Worm (Caenorhabditis elegans) whole organism, mixed stage, embryonic: ENCODE results near the gene B0454.26.

ENCODE experiments used
- M03D4.4 ChIP-seq: sonication (generic microtip); optimal IDR thresholded peaks from 2 replicates; lab custom pipeline; 2017; ENCODE audit warnings: mild to moderate bottlenecking, missing genetic modification characterization, missing compliant biosample characterization
- blmp-1 ChIP-seq: fragments of 150-350 bp; optimal IDR thresholded peaks from 2 replicates; lab custom pipeline; 2014; ENCODE audit warnings: missing biosample characterization, missing genetic modification characterization
- ceh-39 ChIP-seq: fragments of 150-350 bp; optimal IDR thresholded peaks from 2 replicates; lab custom pipeline; 2014; ENCODE audit warnings: missing biosample characterization, missing genetic modification characterization
- ceh-43 ChIP-seq: fragments of 200-800 bp; sonication (Bioruptor generic); optimal IDR thresholded peaks from 2 replicates; lab custom pipeline; 2018; ENCODE audit warnings: mild to moderate bottlenecking, missing genetic modification characterization, moderate library complexity, missing compliant biosample characterization
- ceh-83 ChIP-seq: fragments of 200-800 bp; sonication (Bioruptor generic); optimal IDR thresholded peaks from 2 replicates; lab custom pipeline; 2018; ENCODE audit warnings: mild to moderate bottlenecking, missing genetic modification characterization, missing compliant biosample characterization
- cnd-1 ChIP-seq: fragments of 200-800 bp; sonication (Bioruptor generic); optimal IDR thresholded peaks from 2 replicates; lab custom pipeline; 2018; ENCODE audit warnings: mild to moderate bottlenecking, missing genetic modification characterization, missing compliant biosample characterization
- elt-1 ChIP-seq: sonication (generic microtip); optimal IDR thresholded peaks from 2 replicates; lab custom pipeline; 2017; ENCODE audit warnings: missing genetic modification characterization, mild to moderate bottlenecking, missing compliant biosample characterization, antibody characterized with exemption, moderate library complexity, borderline replicate concordance; ENCODE audit not compliant: insufficient read depth
- elt-3 ChIP-seq: fragments of 150-350 bp; optimal IDR thresholded peaks from 2 replicates; lab custom pipeline; 2014; ENCODE audit warnings: missing biosample characterization, missing genetic modification characterization
- flh-1 ChIP-seq: fragments of 200-800 bp; sonication (Bioruptor generic); optimal IDR thresholded peaks from 2 replicates; lab custom pipeline; 2018; ENCODE audit warnings: mild to moderate bottlenecking, missing genetic modification characterization, moderate library complexity, missing compliant biosample characterization
- ham-2 ChIP-seq: fragments of 200-800 bp; sonication (Bioruptor generic); optimal IDR thresholded peaks from 2 replicates; lab custom pipeline; 2018; ENCODE audit warnings: mild to moderate bottlenecking, missing genetic modification characterization, missing compliant biosample characterization
- lin-13 ChIP-seq: fragments of 150-350 bp; optimal IDR thresholded peaks from 2 replicates; lab custom pipeline; 2014; ENCODE audit warnings: missing biosample characterization, missing genetic modification characterization
- lin-32 ChIP-seq: fragments of 200-800 bp; sonication (Bioruptor generic); optimal IDR thresholded peaks from 2 replicates; lab custom pipeline; 2018; ENCODE audit warnings: mild to moderate bottlenecking, missing genetic modification characterization, missing compliant biosample characterization
- lsy-2 ChIP-seq: fragments of 150-350 bp; optimal IDR thresholded peaks from 2 replicates; lab custom pipeline; 2014; ENCODE audit warnings: missing biosample characterization, missing genetic modification characterization
- mab-5 ChIP-seq: fragments of 150-350 bp; optimal IDR thresholded peaks from 2 replicates; lab custom pipeline; 2014; ENCODE audit warnings: missing biosample characterization, missing genetic modification characterization
- mep-1 ChIP-seq: fragments of 150-350 bp; optimal IDR thresholded peaks from 2 replicates; lab custom pipeline; 2017; ENCODE audit warnings: missing biosample characterization, missing genetic modification reagents, missing genetic modification characterization, inconsistent platforms
- mls-2 ChIP-seq: sonication (generic microtip); optimal IDR thresholded peaks from 2 replicates; lab custom pipeline; 2016; ENCODE audit warnings: mild to moderate bottlenecking, missing genetic modification characterization, moderate library complexity, missing compliant biosample characterization
- nhr-12 ChIP-seq: fragments of 150-350 bp; optimal IDR thresholded peaks from 2 replicates; lab custom pipeline; 2014; ENCODE audit warnings: missing biosample characterization, missing genetic modification characterization
- nhr-2 ChIP-seq: fragments of 150-350 bp; optimal IDR thresholded peaks from 2 replicates; lab custom pipeline; 2014; ENCODE audit warnings: missing biosample characterization, missing genetic modification characterization
- nhr-237 ChIP-seq: fragments of 150-350 bp; optimal IDR thresholded peaks from 2 replicates; lab custom pipeline; 2014; ENCODE audit warnings: missing biosample characterization, missing genetic modification characterization
- nhr-76 ChIP-seq: sonication (generic microtip); optimal IDR thresholded peaks from 2 replicates; lab custom pipeline; 2017; ENCODE audit warnings: missing biosample characterization, missing genetic modification characterization
- sem-2 ChIP-seq: fragments of 200-800 bp; sonication (Bioruptor generic); optimal IDR thresholded peaks from 2 replicates; lab custom pipeline; 2018; ENCODE audit warnings: mild to moderate bottlenecking, missing genetic modification characterization, missing compliant biosample characterization
- snpc-4 ChIP-seq: fragments of 150-350 bp; optimal IDR thresholded peaks from 2 replicates; lab custom pipeline; 2014; ENCODE audit warnings: missing biosample characterization, missing genetic modification characterization
- sptf-1 ChIP-seq: sonication (generic microtip); optimal IDR thresholded peaks from 2 replicates; lab custom pipeline; 2017; ENCODE audit warnings: mild to moderate bottlenecking, missing genetic modification characterization, moderate library complexity, missing compliant biosample characterization
- tbx-8 ChIP-seq: fragments of 200-800 bp; sonication (Bioruptor generic); optimal IDR thresholded peaks from 2 replicates; lab custom pipeline; 2018; ENCODE audit warnings: mild to moderate bottlenecking, missing genetic modification characterization, moderate library complexity, missing compliant biosample characterization
- unc-120 ChIP-seq: sonication (generic microtip); optimal IDR thresholded peaks from 2 replicates; lab custom pipeline; 2017; ENCODE audit warnings: missing genetic modification characterization, missing compliant biosample characterization; ENCODE audit not compliant: poor library complexity, severe bottlenecking
- zip-8 ChIP-seq: fragments of 150-350 bp; optimal IDR thresholded peaks from 2 replicates; lab custom pipeline; 2014; ENCODE audit warnings: missing biosample characterization, missing genetic modification characterization
- ztf-11 ChIP-seq: fragments of 150-350 bp; optimal IDR thresholded peaks from 2 replicates; lab custom pipeline; 2014; ENCODE audit warnings: missing biosample characterization, missing genetic modification characterization

Gene B0454.26

DNA sequence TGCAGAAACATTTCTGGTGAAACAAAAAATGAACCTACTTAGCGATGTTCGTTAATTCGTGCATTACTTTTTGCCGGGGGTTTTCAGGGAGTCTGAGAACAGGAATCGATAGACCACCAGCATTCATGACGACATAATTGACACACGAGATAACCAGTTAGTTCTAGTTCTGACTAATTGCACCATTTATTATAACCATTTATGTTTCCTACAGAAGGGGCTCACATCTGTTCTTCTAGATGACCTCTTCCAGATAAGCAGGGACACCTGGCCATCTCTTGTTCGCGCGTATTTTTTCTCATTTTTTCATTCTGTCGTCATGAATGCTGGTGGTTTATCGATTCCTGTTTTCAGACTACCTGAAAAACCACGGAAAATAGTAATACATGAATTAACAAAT lies 30.0 kb downstream of the B0454.26 start, which contains the start of gene sdz-5:
TSS of gene sdz-5 (plus strand) at position 301 of the 400 bp plus-strand sequence.
- TF ChIP-seq zip-8 (tag; lab: Kevin White, UChicago) (no peak), ceh-39 (tag; lab: Kevin White, UChicago) (peak; percentile 8), unc-120 (no peak), tbx-8 (no peak), nhr-12 (no peak), nhr-76 (no peak), ztf-11 (no peak)

DNA sequence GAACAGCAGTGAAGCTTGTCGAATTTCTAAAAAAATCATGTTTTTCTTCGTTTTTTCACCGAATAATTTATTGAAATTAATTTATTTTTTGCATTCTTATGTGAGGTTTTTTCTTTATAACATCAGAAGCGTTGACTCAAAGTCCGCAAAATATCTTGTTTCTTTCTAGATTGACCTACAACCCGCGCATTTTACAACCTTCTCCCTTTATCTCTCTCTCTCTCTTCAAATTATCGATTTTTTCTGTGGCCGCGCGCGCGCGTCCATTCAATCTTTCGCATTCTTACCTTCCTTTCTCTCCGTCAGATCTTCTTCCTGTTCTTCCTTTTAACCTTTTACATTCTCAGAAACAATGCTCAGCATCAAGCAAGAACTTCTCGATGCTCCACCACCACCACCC lies 32.9 kb downstream of the B0454.26 start, which contains the start of gene lido-12:
TSS of gene lido-12 (plus strand) at position 301 of the 400 bp plus-strand sequence.
- TF ChIP-seq ham-2 (GFP tag; lab: Kevin White, UChicago) (no peak), lin-32 (no peak), lsy-2 (tag; lab: Kevin White, UChicago) (no peak), mls-2 (tag; lab: Kevin White, UChicago) (no peak), zip-8 (tag; lab: Kevin White, UChicago) (no peak), ceh-43 (GFP tag; lab: Kevin White, UChicago) (no peak), sptf-1 (tag; lab: Kevin White, UChicago) (no peak), elt-1 (tag; lab: Kevin White, UChicago) (no peak), M03D4.4 (no peak), mab-5 (no peak)
- TF ChIP-seq, all 35 proteins: peak for 0

DNA sequence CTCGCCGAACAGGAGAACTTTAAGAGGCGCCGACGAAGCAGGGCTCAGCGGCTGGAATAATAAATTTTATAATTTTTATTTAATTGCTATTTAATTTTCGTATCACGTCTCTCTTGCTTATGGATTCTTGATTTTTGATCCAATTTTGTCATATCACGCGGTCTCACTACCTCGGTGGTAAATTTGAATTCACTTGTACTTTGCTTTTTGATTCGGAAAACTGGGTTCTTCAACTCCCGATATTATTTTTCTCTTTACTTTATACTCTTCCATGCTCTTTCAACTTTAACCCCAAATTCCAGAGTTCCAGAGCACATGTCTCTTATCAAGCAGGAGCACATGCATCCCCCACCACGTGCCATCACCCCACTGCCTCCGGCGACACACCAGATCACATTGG lies 34.7 kb downstream of the B0454.26 start, which contains the start of gene lido-11:
TSS of gene lido-11 (plus strand) at position 301 of the 400 bp plus-strand sequence.
- TF ChIP-seq ham-2 (GFP tag; lab: Kevin White, UChicago) (no peak), zip-8 (tag; lab: Kevin White, UChicago) (no peak), nhr-12 (no peak), ceh-83 (GFP tag; lab: Kevin White, UChicago) (no peak), ceh-43 (GFP tag; lab: Kevin White, UChicago) (no peak), sptf-1 (tag; lab: Kevin White, UChicago) (no peak), ztf-11 (no peak), mls-2 (tag; lab: Kevin White, UChicago) (no peak)

DNA sequence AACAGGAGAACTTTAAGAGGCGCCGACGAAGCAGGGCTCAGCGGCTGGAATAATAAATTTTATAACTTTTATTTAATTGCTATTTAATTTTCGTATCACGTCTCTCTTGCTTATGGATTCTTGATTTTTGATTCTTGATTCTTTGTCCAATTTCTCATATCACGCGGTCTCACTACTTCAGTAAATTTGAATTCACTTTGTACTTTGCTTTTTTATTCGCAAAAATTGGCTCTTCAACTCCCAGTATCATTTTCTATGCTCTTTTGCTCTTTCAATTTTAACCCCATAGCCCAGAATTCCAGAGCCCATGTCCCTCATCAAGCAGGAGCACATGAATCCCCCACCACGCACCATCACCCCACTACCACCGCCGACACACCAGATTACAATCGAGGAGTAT lies 36.1 kb downstream of the B0454.26 start, which contains the start of gene lido-10:
TSS of gene lido-10 (plus strand) at position 301 of the 400 bp plus-strand sequence.
- TF ChIP-seq lin-32, result no peak
- no peak for TF ChIP-seq M03D4.4
- no peak for TF ChIP-seq ceh-83 (GFP tag; lab: Kevin White, UChicago)
- TF ChIP-seq unc-120, result no peak
- TF ChIP-seq nhr-2, result no peak
- no peak for TF ChIP-seq mep-1 (tag; lab: Kevin White, UChicago)
- no peak for TF ChIP-seq nhr-237 (tag; lab: Kevin White, UChicago)
- TF ChIP-seq elt-3 (tag; lab: Kevin White, UChicago), result no peak
- no peak for TF ChIP-seq sem-2 (GFP tag; lab: Kevin White, UChicago)
- no peak for TF ChIP-seq blmp-1 (tag; lab: Kevin White, UChicago)
- no peak for TF ChIP-seq cnd-1 (tag; lab: Kevin White, UChicago)
- no peak for TF ChIP-seq nhr-12
- no peak for TF ChIP-seq mls-2 (tag; lab: Kevin White, UChicago)
- no peak for TF ChIP-seq sptf-1 (tag; lab: Kevin White, UChicago)
- no peak for TF ChIP-seq mab-5
- no peak for TF ChIP-seq lin-13 (tag; lab: Kevin White, UChicago)
- TF ChIP-seq tbx-8, result no peak
- TF ChIP-seq ztf-11, result no peak
- no peak for TF ChIP-seq flh-1

DNA sequence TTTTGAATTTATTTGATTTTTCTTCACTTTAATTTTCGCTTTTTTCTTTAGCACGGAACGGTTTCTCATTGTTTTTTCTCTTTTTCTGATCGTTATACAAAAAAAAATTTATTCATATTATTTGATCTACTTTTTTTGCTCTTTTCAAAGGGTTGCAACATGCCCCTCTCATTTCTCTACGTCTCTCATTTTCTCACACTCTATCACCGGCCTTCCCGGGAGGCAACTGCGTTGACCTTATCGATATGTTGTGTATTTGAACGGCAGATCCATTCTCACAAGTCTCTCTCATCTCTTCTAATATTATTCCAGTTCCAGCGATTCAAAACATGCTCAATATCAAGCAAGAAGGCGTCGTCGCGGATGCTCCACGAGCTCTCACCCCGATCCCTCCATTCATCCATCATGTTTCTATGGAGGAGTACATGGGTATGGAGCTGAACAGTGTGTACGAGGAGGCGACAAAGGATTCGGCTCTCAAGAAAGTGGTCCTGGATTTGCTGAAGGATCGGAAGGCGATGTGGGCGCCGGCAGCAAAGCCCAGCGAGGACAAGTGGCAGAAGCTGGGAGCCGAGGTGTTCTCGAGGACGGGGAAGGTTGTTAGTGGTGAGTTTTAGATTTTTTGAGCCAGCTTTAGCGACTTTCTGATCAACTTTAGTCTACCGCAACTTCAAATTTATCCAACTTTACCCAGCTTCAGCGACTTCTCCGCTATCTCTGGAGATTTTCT lies 37.7 kb downstream of the B0454.26 start, which contains the start of gene lido-9:
TSS of gene lido-9 (plus strand) at position 234 of the 730 bp plus-strand sequence.
- TF ChIP-seq ceh-39 (tag; lab: Kevin White, UChicago), result no peak
- peak; percentile 19 for TF ChIP-seq ceh-83 (GFP tag; lab: Kevin White, UChicago)
- TF ChIP-seq cnd-1 (tag; lab: Kevin White, UChicago), result peak; percentile 24
- TF ChIP-seq ceh-43 (GFP tag; lab: Kevin White, UChicago), result no peak

DNA sequence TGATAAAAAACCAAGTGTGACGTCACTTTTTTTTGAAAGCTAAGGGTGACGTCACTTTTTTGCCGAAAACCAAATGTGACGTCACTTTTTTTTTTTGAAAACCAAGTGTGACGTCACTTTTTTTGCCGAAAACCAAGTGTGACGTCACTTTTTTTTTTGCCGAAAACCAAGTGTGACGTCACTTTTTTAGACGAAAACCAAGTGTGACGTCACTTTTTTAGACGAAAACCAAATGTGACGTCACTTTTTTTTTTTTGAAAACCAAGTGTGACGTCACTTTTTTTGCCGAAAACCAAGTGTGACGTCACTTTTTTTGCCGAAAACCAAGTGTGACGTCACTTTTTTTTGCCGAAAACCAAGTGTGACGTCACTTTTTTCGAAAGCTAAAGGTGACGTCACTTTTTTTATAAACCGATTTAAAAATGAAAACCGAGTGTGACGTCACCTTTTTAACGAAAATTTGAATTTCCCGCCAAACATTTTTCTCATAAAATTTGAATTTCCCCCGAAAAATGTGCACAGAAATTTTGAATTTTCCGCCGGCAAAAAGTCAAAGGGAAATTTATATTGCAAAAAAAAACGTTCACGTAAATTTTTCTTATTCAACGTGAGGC lies 40.4 kb downstream of the B0454.26 start:
- TF ChIP-seq zip-8 (tag; lab: Kevin White, UChicago) (peak; percentile 100), snpc-4 (tag; lab: Kevin White, UChicago) (no peak)
